Worm (Caenorhabditis elegans) whole organism, midembryonic: ENCODE results near the gene srh-128.

Experiments used
- T22C8.4 ChIP-seq: fragments of 200-800 bp; sonication (Bioruptor generic); IDR thresholded peaks from 2 replicates; pipeline ENCODE4 v1.3.6; 2022; ENCODE audit warnings: missing genetic modification characterization, missing compliant biosample characterization
- cog-1 ChIP-seq: sonication (generic microtip); optimal IDR thresholded peaks from 2 replicates; lab custom pipeline; 2016; ENCODE audit warnings: missing genetic modification characterization, missing compliant biosample characterization
- tab-1 ChIP-seq: fragments of 200-800 bp; sonication (Bioruptor generic); IDR thresholded peaks from 2 replicates; pipeline ENCODE4 v1.3.6; 2022; ENCODE audit warnings: missing genetic modification characterization, missing compliant biosample characterization

DNA sequence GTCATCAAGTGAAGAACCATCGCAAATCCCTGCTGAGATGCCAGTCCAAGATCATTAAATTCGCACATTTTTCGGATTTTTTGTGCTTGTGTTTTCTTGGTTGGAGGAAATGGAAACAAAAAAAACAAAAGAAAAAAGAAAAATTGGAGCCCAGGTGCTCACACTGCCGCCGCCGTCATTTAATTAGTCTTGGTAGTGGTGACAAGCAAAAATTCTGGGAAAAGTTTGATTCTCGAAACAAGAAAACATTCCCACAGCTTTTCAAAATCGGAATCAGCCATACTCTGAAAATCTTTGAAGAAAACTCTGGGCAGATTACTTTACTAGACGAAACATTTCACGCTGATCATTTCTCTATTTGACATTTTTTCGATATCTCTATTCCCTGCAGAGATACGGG, at the start of gene srh-128:
- TF ChIP-seq T22C8.4 = no peak
- TF ChIP-seq cog-1 (tag; lab: Kevin White, UChicago) = no peak
- TF ChIP-seq tab-1 (GFP tag; lab: Robert Waterston, UW) = no peak
